Fruit fly (Drosophila melanogaster) whole organism, embryonic: ENCODE results near the gene CG15602.

Experiments
- ATbp ChIP-seq: fragments of 200-800 bp; sonication (Bioruptor generic); optimal IDR thresholded peaks from 2 replicates; lab custom pipeline; 2017; ENCODE audit warnings: missing biosample characterization, mild to moderate bottlenecking, missing genetic modification characterization, missing genetic modification reagents
- C15 ChIP-seq: fragments of 200-800 bp; sonication (Bioruptor generic); IDR thresholded peaks from 3 replicates; pipeline ENCODE4 v1.3.6; 2022; ENCODE audit warnings: missing biosample characterization, missing genetic modification characterization
- CG10366 ChIP-seq: fragments of 200-800 bp; sonication (Bioruptor generic); IDR thresholded peaks from 2 replicates; pipeline ENCODE4 v1.3.6; 2022; ENCODE audit warnings: missing biosample characterization, missing genetic modification characterization
- CG10959 ChIP-seq: fragments of 200-800 bp; sonication (Bioruptor generic); IDR thresholded peaks from 2 replicates; pipeline ENCODE4 v1.3.6; 2022; ENCODE audit warnings: missing biosample characterization, missing genetic modification characterization
- CG11504 ChIP-seq: fragments of 200-800 bp; sonication (Bioruptor generic); optimal IDR thresholded peaks from 3 replicates; lab custom pipeline; 2019; ENCODE audit warnings: missing biosample characterization, mild to moderate bottlenecking, missing genetic modification characterization, moderate library complexity
- CG11723 ChIP-seq: fragments of 200-800 bp; sonication (Bioruptor generic); optimal IDR thresholded peaks from 2 replicates; lab custom pipeline; 2017; ENCODE audit warnings: missing biosample characterization, mild to moderate bottlenecking, missing genetic modification characterization
- CG12659 ChIP-seq: fragments of 200-800 bp; sonication (Bioruptor generic); optimal IDR thresholded peaks from 3 replicates; lab custom pipeline; 2017; ENCODE audit warnings: mild to moderate bottlenecking, missing biosample characterization, missing genetic modification reagents, missing genetic modification characterization
- CG13123 ChIP-seq: fragments of 200-800 bp; sonication (Bioruptor generic); optimal IDR thresholded peaks from 2 replicates; lab custom pipeline; 2016; ENCODE audit warnings: missing biosample characterization, missing genetic modification characterization
- CG14860 ChIP-seq: fragments of 200-800 bp; sonication (Bioruptor generic); IDR thresholded peaks from 3 replicates; pipeline ENCODE4 v1.3.6; 2022; ENCODE audit warnings: missing biosample characterization, missing genetic modification characterization; ENCODE audit not compliant: partially characterized antibody
- CG2120 ChIP-seq: fragments of 200-800 bp; sonication (Bioruptor generic); optimal IDR thresholded peaks from 3 replicates; lab custom pipeline; 2016; ENCODE audit warnings: missing biosample characterization, missing genetic modification characterization
- CG32772 ChIP-seq: fragments of 200-800 bp; sonication (Bioruptor generic); IDR thresholded peaks from 2 replicates; pipeline ENCODE4 v1.3.6; 2022; ENCODE audit warnings: missing biosample characterization, missing genetic modification characterization
- CG3726 ChIP-seq: fragments of 200-800 bp; sonication (Bioruptor generic); IDR thresholded peaks from 3 replicates; pipeline ENCODE4, ENCODE4 v1.3.6; 2022; ENCODE audit warnings: missing biosample characterization, missing genetic modification characterization
- CG3838 ChIP-seq: fragments of 200-800 bp; sonication (Bioruptor generic); optimal IDR thresholded peaks from 3 replicates; lab custom pipeline; 2016; ENCODE audit warnings: missing biosample characterization, missing genetic modification characterization
- CG4282 ChIP-seq: fragments of 200-800 bp; sonication (Bioruptor generic); optimal IDR thresholded peaks from 2 replicates; lab custom pipeline; 2016; ENCODE audit warnings: missing biosample characterization, missing genetic modification characterization
- CG6272 ChIP-seq: fragments of 200-800 bp; sonication (Bioruptor generic); IDR thresholded peaks from 2 replicates; pipeline ENCODE4 v1.3.6; 2022; ENCODE audit warnings: missing biosample characterization, missing genetic modification characterization
- CG6689 ChIP-seq: fragments of 200-800 bp; sonication (Bioruptor generic); IDR thresholded peaks from 2 replicates; pipeline ENCODE4 v1.3.6; 2022; ENCODE audit warnings: missing biosample characterization, missing genetic modification characterization
- CG7928 ChIP-seq: fragments of 200-800 bp; sonication (Bioruptor generic); optimal IDR thresholded peaks from 2 replicates; lab custom pipeline; 2017; ENCODE audit warnings: missing biosample characterization, mild to moderate bottlenecking, missing genetic modification characterization
- CG7987 ChIP-seq: fragments of 200-800 bp; sonication (Bioruptor generic); optimal IDR thresholded peaks from 2 replicates; lab custom pipeline; 2018; ENCODE audit warnings: missing biosample characterization, mild to moderate bottlenecking, missing genetic modification characterization, moderate library complexity
- CG8290 ChIP-seq, 3 experiments: fragments of 200-800 bp; sonication (Bioruptor generic); optimal IDR thresholded peaks; 2 replicates each; lab custom pipeline; 2016 to 2019; ENCODE audit warnings: missing biosample characterization in 3 of 3, missing genetic modification characterization in 3 of 3, mild to moderate bottlenecking in 2 of 3, moderate library complexity in 1 of 3
- CG8944 ChIP-seq: fragments of 200-800 bp; sonication (Bioruptor generic); optimal IDR thresholded peaks from 3 replicates; lab custom pipeline; 2016; ENCODE audit warnings: missing biosample characterization, missing genetic modification characterization
- CG9797 ChIP-seq: fragments of 200-800 bp; sonication (Bioruptor generic); optimal IDR thresholded peaks from 3 replicates; lab custom pipeline; 2018; ENCODE audit warnings: missing biosample characterization, mild to moderate bottlenecking, missing genetic modification characterization
- Dbx ChIP-seq: fragments of 200-800 bp; sonication (Bioruptor generic); IDR thresholded peaks from 3 replicates; pipeline ENCODE4 v1.3.6; 2022; ENCODE audit warnings: missing biosample characterization, missing genetic modification characterization
- Deaf1 ChIP-seq: fragments of 200-800 bp; optimal IDR thresholded peaks from 3 replicates; lab custom pipeline; 2019; ENCODE audit warnings: missing biosample characterization, mild to moderate bottlenecking, missing genetic modification characterization, moderate library complexity
- Ets65A ChIP-seq: fragments of 200-800 bp; sonication (Bioruptor generic); peaks from one replicate; lab custom pipeline; 2016; ENCODE audit warnings: missing biosample characterization, missing genetic modification characterization
- Fer1 ChIP-seq: fragments of 200-800 bp; sonication (Bioruptor generic); optimal IDR thresholded peaks from 2 replicates; lab custom pipeline; 2017; ENCODE audit warnings: missing biosample characterization, mild to moderate bottlenecking, missing genetic modification characterization
- Hr3 ChIP-seq: fragments of 200-800 bp; sonication (Bioruptor generic); optimal IDR thresholded peaks from 3 replicates; lab custom pipeline; 2016; ENCODE audit warnings: missing biosample characterization, missing genetic modification characterization
- Lhr ChIP-seq: fragments of 200-800 bp; sonication (Bioruptor generic); optimal IDR thresholded peaks from 3 replicates; lab custom pipeline; 2017; ENCODE audit warnings: mild to moderate bottlenecking, missing biosample characterization, missing genetic modification reagents, missing genetic modification characterization
- Myb ChIP-seq: fragments of 200-800 bp; sonication (Bioruptor generic); optimal IDR thresholded peaks from 2 replicates; lab custom pipeline; 2016; ENCODE audit warnings: missing biosample characterization, missing genetic modification characterization
- Poxn ChIP-seq: fragments of 200-800 bp; sonication (Bioruptor generic); IDR thresholded peaks from 2 replicates; pipeline ENCODE4 v1.3.6; 2022; ENCODE audit warnings: missing biosample characterization, missing genetic modification characterization
- Rfx ChIP-seq: fragments of 200-800 bp; sonication (Bioruptor generic); IDR thresholded peaks from 2 replicates; pipeline ENCODE4 v1.3.6; 2022; ENCODE audit warnings: missing biosample characterization, missing genetic modification characterization
- Spps ChIP-seq: fragments of 200-800 bp; sonication (Bioruptor generic); optimal IDR thresholded peaks from 2 replicates; lab custom pipeline; 2018; ENCODE audit warnings: missing biosample characterization, mild to moderate bottlenecking, missing genetic modification characterization
- Stat92E ChIP-seq, 3 experiments: fragments of >200 bp in 2 of 3; fragments of 200-800 bp in 1 of 3; sonication (Bioruptor generic) in 1 of 3; optimal IDR thresholded peaks; 2 replicates each; lab custom pipeline; 2017 to 2019; ENCODE audit warnings: missing biosample characterization in 3 of 3, missing genetic modification characterization in 3 of 3, mild to moderate bottlenecking in 1 of 3, moderate library complexity in 1 of 3
- Xbp1 ChIP-seq: fragments of 200-800 bp; sonication (Bioruptor generic); optimal IDR thresholded peaks from 3 replicates; lab custom pipeline; 2016; ENCODE audit warnings: missing biosample characterization, mild to moderate bottlenecking, missing genetic modification characterization
- ab ChIP-seq: fragments of 200-800 bp; sonication (Bioruptor generic); optimal IDR thresholded peaks from 2 replicates; lab custom pipeline; 2016; ENCODE audit warnings: missing biosample characterization, missing genetic modification characterization
- bcd ChIP-seq: fragments of 200-800 bp; sonication (Bioruptor generic); optimal IDR thresholded peaks from 2 replicates; lab custom pipeline; 2017; ENCODE audit warnings: missing biosample characterization, mild to moderate bottlenecking, missing genetic modification characterization
- crp ChIP-seq, 2 experiments: fragments of 200-800 bp; sonication (Bioruptor generic); optimal IDR thresholded peaks; 2 replicates in 1 of 2; 3 replicates in 1 of 2; lab custom pipeline; 2017; ENCODE audit warnings: missing biosample characterization in 2 of 2, missing genetic modification characterization in 2 of 2, mild to moderate bottlenecking in 1 of 2, moderate library complexity in 1 of 2
- dysf ChIP-seq: fragments of 200-800 bp; sonication (Bioruptor generic); IDR thresholded peaks from 3 replicates; pipeline ENCODE4 v1.3.6; 2022; ENCODE audit warnings: missing biosample characterization, missing genetic modification characterization
- eve ChIP-seq, 2 experiments: fragments of >200 bp; optimal IDR thresholded peaks; 2 replicates each; lab custom pipeline; 2017; ENCODE audit warnings: missing biosample characterization in 2 of 2, missing genetic modification characterization in 2 of 2
- gce ChIP-seq: fragments of 200-800 bp; sonication (Bioruptor generic); IDR thresholded peaks from 3 replicates; pipeline ENCODE4 v1.3.6; 2022; ENCODE audit warnings: missing biosample characterization, missing genetic modification characterization
- gem ChIP-seq: fragments of 200-800 bp; sonication (Bioruptor generic); optimal IDR thresholded peaks from 2 replicates; lab custom pipeline; 2019; ENCODE audit warnings: missing biosample characterization, mild to moderate bottlenecking, missing genetic modification characterization, moderate library complexity
- maf-S ChIP-seq: fragments of 200-800 bp; sonication (Bioruptor generic); optimal IDR thresholded peaks from 2 replicates; lab custom pipeline; 2016; ENCODE audit warnings: missing biosample characterization, missing genetic modification characterization
- pnt ChIP-seq: fragments of 200-800 bp; sonication (Bioruptor generic); optimal IDR thresholded peaks from 3 replicates; lab custom pipeline; 2016; ENCODE audit warnings: missing biosample characterization, missing genetic modification characterization
- repo ChIP-seq: fragments of 200-800 bp; sonication (Bioruptor generic); optimal IDR thresholded peaks from 2 replicates; lab custom pipeline; 2016; ENCODE audit warnings: missing biosample characterization, missing genetic modification characterization
- schlank ChIP-seq: fragments of 200-800 bp; sonication (Bioruptor generic); optimal IDR thresholded peaks from 2 replicates; lab custom pipeline; 2018; ENCODE audit warnings: missing biosample characterization, mild to moderate bottlenecking, missing genetic modification characterization
- sens ChIP-seq: fragments of 200-800 bp; sonication (Bioruptor generic); peaks from one replicate; lab custom pipeline; 2016; ENCODE audit warnings: missing biosample characterization, missing genetic modification characterization
- sisA ChIP-seq: fragments of 200-800 bp; sonication (Bioruptor generic); IDR thresholded peaks from 2 replicates; pipeline ENCODE4 v1.3.6; 2022; ENCODE audit warnings: missing biosample characterization, missing genetic modification characterization
- stwl ChIP-seq: fragments of 200-800 bp; sonication (Bioruptor generic); optimal IDR thresholded peaks from 3 replicates; lab custom pipeline; 2018; ENCODE audit warnings: missing biosample characterization, mild to moderate bottlenecking, missing genetic modification characterization, moderate library complexity

Gene CG15602

DNA sequence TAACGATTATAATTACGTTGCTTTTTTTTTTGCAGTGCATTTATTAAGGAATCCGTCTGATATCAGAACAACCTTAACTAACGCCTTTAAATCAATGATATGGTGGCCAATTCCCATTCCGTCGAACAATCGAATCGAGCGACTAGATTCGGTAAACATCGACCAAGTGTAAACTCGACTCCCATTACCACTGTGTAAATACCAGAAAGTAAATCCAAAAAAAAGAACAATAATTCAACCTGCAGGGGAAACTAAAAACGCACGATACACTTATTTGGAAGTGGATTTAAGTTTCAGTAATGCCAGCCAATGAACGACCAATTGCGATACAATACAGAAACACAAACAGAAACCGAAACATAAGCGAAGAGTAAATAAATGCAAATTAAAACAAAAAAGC is 6.3 kb downstream of the CG15602 start (continued):
- TF ChIP-seq eve (GFP tag; optimal IDR thresholded peaks at IDR 0.05; lab: Kevin White, UChicago): no peak
- TF ChIP-seq crp (GFP tag; optimal IDR thresholded peaks at IDR 0.05; lab: Kevin White, UChicago): no peak
- TF ChIP-seq Spps (tag; lab: Kevin White, UChicago): no peak
- TF ChIP-seq Deaf1 (tag; lab: Kevin White, UChicago): no peak
- TF ChIP-seq Rfx (GFP tag; lab: Robert Waterston, UW): peak; percentile 40; the same call in 1 of the 2 replicates
- TF ChIP-seq CG7928 (GFP tag; lab: Kevin White, UChicago): no peak
- TF ChIP-seq Myb (GFP tag; lab: Kevin White, UChicago): no peak
- peak; percentile 5 for TF ChIP-seq CG12659 (GFP tag; lab: Kevin White, UChicago)
- no peak for TF ChIP-seq CG9797 (GFP tag; lab: Kevin White, UChicago)
- TF ChIP-seq ATbp (GFP tag; lab: Kevin White, UChicago): no peak
- TF ChIP-seq CG6689 (GFP tag; lab: Robert Waterston, UW): no peak
- TF ChIP-seq sisA (GFP tag; lab: Robert Waterston, UW): no peak
- TF ChIP-seq CG4282 (GFP tag; lab: Kevin White, UChicago): no peak

DNA sequence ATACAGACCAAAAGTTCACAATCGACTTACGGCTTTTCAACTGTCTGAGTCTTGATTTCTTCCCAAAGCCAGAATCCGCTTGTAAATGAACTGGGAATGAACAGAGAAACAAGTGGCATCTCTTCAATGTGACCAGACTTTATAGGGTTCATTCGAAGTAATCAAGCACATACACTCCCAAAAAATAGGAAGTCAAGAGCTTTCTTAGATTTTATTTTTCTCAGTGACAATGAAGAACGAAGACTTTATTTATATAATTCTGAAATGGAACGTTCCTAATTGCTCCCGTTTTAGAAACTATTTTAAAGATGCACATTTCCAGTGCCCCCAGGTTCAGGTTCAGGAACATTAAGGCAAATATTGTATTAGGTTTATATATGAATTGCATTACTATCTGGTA is 8.7 kb downstream of the CG15602 start:
- TF ChIP-seq sens (peak; percentile 61), maf-S (GFP tag; lab: Kevin White, UChicago) (no peak), CG3726 (no peak), CG8290 (GFP tag; optimal IDR thresholded peaks at IDR 0.05; lab: Kevin White, UChicago) (peak; percentile 25), CG8290 (tag; optimal IDR thresholded peaks at IDR 0.05; lab: Kevin White, UChicago) (no peak), CG10366 (GFP tag; lab: Robert Waterston, UW) (no peak), CG3838 (no peak), CG11723 (GFP tag; lab: Kevin White, UChicago) (no peak), pnt (GFP tag; lab: Kevin White, UChicago) (no peak), Stat92E (GFP tag; optimal IDR thresholded peaks at IDR 0.05; lab: Kevin White, UChicago) (no peak), Ets65A (GFP tag; lab: Kevin White, UChicago) (peak; percentile 52), Dbx (GFP tag; lab: Robert Waterston, UW) (no peak), CG6272 (no peak), Poxn (no peak), repo (GFP tag; lab: Kevin White, UChicago) (no peak), schlank (tag; lab: Kevin White, UChicago) (no peak), gem (tag; lab: Kevin White, UChicago) (no peak), gce (GFP tag; lab: Robert Waterston, UW) (no peak), CG14860 (GFP tag; lab: Robert Waterston, UW) (no peak), bcd (no peak), Fer1 (no peak), CG10959 (GFP tag; lab: Robert Waterston, UW) (no peak), Xbp1 (no peak), Hr3 (GFP tag; lab: Kevin White, UChicago) (no peak), CG13123 (no peak), CG11504 (tag; lab: Kevin White, UChicago) (no peak), Lhr (peak; percentile 6), C15 (GFP tag; lab: Robert Waterston, UW) (no peak), CG7987 (GFP tag; lab: Kevin White, UChicago) (no peak), CG2120 (no peak), stwl (peak; percentile 6), CG32772 (GFP tag; lab: Robert Waterston, UW) (no peak), dysf (no peak), ab (no peak), CG8944 (GFP tag; lab: Kevin White, UChicago) (no peak)
- TF ChIP-seq, all 482 proteins: peak for 5
